Worm (Caenorhabditis elegans): Measurements from ENCODE around the gene phat-5.

- TF ChIP-seq tra-4 (tag; optimal IDR thresholded peaks at IDR 0.05) (no peak), aly-1 (tag; optimal IDR thresholded peaks at IDR 0.05) (no peak), scrt-1 (GFP tag; IDR thresholded peaks at IDR 0.05) (no peak), sea-1 (GFP tag; conservative IDR thresholded peaks at IDR 0.05) (no peak), B0310.2 (tag; optimal IDR thresholded peaks at IDR 0.05) (no peak), F13C5.2 (tag; optimal IDR thresholded peaks at IDR 0.05) (no peak), hnd-1 (tag; optimal IDR thresholded peaks at IDR 0.05) (no peak), ama-1 (optimal IDR thresholded peaks at IDR 0.05) (no peak), flt-1 (GFP tag; IDR thresholded peaks at IDR 0.05) (no peak), ceh-36 (tag; optimal IDR thresholded peaks at IDR 0.05) (no peak), pes-1 (GFP tag; IDR thresholded peaks at IDR 0.05) (no peak), ceh-13 (GFP tag; optimal IDR thresholded peaks at IDR 0.05) (no peak), tbx-37 (GFP tag; conservative IDR thresholded peaks at IDR 0.05) (no peak)
These were observed 27.6 kb downstream of the phat-5 start, which contains the start of gene nhr-181 for ce11 chrV:4094740-4095139.
